Worm (Caenorhabditis elegans): ENCODE measurements around the gene tsp-17.

DNA sequence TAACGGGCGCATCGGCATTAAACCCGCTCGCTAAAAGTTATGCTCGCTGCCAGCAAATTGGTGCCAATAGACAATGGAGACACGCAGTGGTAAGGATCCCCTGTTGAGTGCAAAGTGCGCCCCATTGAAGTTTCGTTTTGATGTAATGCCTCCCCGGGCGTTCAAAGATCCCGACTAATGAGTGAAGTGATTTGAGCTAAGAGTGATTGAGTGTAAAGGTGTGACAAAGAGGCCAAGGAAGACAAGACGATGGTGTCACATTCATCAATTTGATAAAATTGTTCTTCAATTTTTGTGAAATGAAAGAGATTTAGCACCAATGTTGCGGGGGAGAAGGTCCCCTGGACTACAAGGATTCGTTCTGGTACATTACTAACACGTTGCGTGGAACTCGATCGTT, 2.1 kb downstream of the tsp-17 start:
- TF ChIP-seq lsy-2 (tag; optimal IDR thresholded peaks at IDR 0.05) (no peak), mab-5 (tag; optimal IDR thresholded peaks at IDR 0.05) (no peak), ama-1 (optimal IDR thresholded peaks at IDR 0.05) (no peak), mdl-1 (tag; optimal IDR thresholded peaks at IDR 0.05) (no peak), sma-3 (GFP tag; optimal IDR thresholded peaks at IDR 0.05) (no peak), nhr-6 (tag; optimal IDR thresholded peaks at IDR 0.05) (no peak), unc-62 (GFP tag; optimal IDR thresholded peaks at IDR 0.05) (no peak)
